Worm (Caenorhabditis elegans): Measurements from ENCODE around the gene fkh-9.

The fkh-9 gene

ce11 chrX:3826172-3826571 is 591 bp downstream of the fkh-9 start:
- TF ChIP-seq dve-1 (tag; optimal IDR thresholded peaks at IDR 0.05; ENCODE audit: insufficient read depth) (peak; percentile 28), hlh-30 (tag; optimal IDR thresholded peaks at IDR 0.05; ENCODE audit: insufficient read depth) (peak; percentile 16), mep-1 (tag; optimal IDR thresholded peaks at IDR 0.05) (peak; percentile 21), nhr-28 (tag; optimal IDR thresholded peaks at IDR 0.05) (peak; percentile 32), ceh-82 (tag; optimal IDR thresholded peaks at IDR 0.05) (no peak), php-3 (GFP tag; IDR thresholded peaks at IDR 0.05) (0 out of 2 replicates have a peak, but pooled peaks have one; percentile 30), nhr-6 (tag; optimal IDR thresholded peaks at IDR 0.05) (peak; percentile 44), pha-4 (GFP tag; IDR thresholded peaks at IDR 0.05) (peak; percentile 28; the same call in 1 of the 2 replicates), pha-4 (tag; optimal IDR thresholded peaks at IDR 0.05) (peak; percentile 21), daf-16 (GFP tag; optimal IDR thresholded peaks at IDR 0.05) (peak in 1 of 2 experiments; percentile 11), daf-16 (tag; optimal IDR thresholded peaks at IDR 0.05) (peak; percentile 95), hlh-11 (tag; optimal IDR thresholded peaks at IDR 0.05) (peak; percentile 38), mdl-1 (tag; optimal IDR thresholded peaks at IDR 0.05) (peak in 1 of 2 experiments; percentile 8), lir-3 (tag; optimal IDR thresholded peaks at IDR 0.05) (no peak), lim-7 (GFP tag; IDR thresholded peaks at IDR 0.05) (no peak)

- TF ChIP-seq T20F7.1 (GFP tag; optimal IDR thresholded peaks at IDR 0.05) = peak; percentile 30
- TF ChIP-seq daf-16 (GFP tag; optimal IDR thresholded peaks at IDR 0.05) = no peak
- peak; percentile 49 for TF ChIP-seq daf-16 (tag; optimal IDR thresholded peaks at IDR 0.05)
- peak; percentile 32 for TF ChIP-seq nhr-28 (tag; optimal IDR thresholded peaks at IDR 0.05)
- TF ChIP-seq zip-2 (tag; optimal IDR thresholded peaks at IDR 0.05) = no peak
- TF ChIP-seq dve-1 (tag; optimal IDR thresholded peaks at IDR 0.05; ENCODE audit: insufficient read depth) = peak; percentile 50
- peak; percentile 63 for TF ChIP-seq pqm-1 (tag; optimal IDR thresholded peaks at IDR 0.05)
- TF ChIP-seq nhr-25 (tag; optimal IDR thresholded peaks at IDR 0.05; ENCODE audit: borderline replicate concordance, insufficient read depth) = no peak
- TF ChIP-seq pha-4 (GFP tag; IDR thresholded peaks at IDR 0.05) = 0 out of 2 replicates have a peak, but pooled peaks have one; percentile 9
- no peak for TF ChIP-seq pha-4 (tag; optimal IDR thresholded peaks at IDR 0.05)
- no peak for TF ChIP-seq spr-3 (GFP tag; optimal IDR thresholded peaks at IDR 0.05)
- TF ChIP-seq unc-62 (GFP tag; optimal IDR thresholded peaks at IDR 0.05 in 1 of 2) = peak in 1 of 2 experiments; percentile 95
- TF ChIP-seq unc-62 (tag; optimal IDR thresholded peaks at IDR 0.05) = no peak
- TF ChIP-seq nhr-77 (tag; optimal IDR thresholded peaks at IDR 0.05) = peak; percentile 60
- peak in 1 of 2 experiments; percentile 2 for TF ChIP-seq lsy-2 (tag; optimal IDR thresholded peaks at IDR 0.05)
- peak; percentile 73 for TF ChIP-seq dmd-6 (GFP tag; IDR thresholded peaks at IDR 0.05)
These were observed 1.7 kb downstream of the fkh-9 start for ce11 chrX:3824907-3825689.

ce11 chrX:3824443-3824842 is 2.3 kb downstream of the fkh-9 start:
- TF ChIP-seq aha-1 (tag) (peak; percentile 8), pha-4 (GFP tag; IDR thresholded peaks at IDR 0.05) (peak; percentile 13), pha-4 (tag; optimal IDR thresholded peaks at IDR 0.05) (no peak), zfp-2 (tag; optimal IDR thresholded peaks at IDR 0.05) (no peak), fos-1 (tag; optimal IDR thresholded peaks at IDR 0.05) (no peak), Y5F2A.4 (GFP tag; optimal IDR thresholded peaks at IDR 0.05) (no peak), mxl-2 (GFP tag; conservative IDR thresholded peaks at IDR 0.05) (0 out of 2 replicates have a peak, but pooled peaks have one; percentile 21), dve-1 (tag; optimal IDR thresholded peaks at IDR 0.05; ENCODE audit: insufficient read depth) (no peak), T20F7.1 (GFP tag; optimal IDR thresholded peaks at IDR 0.05) (no peak), egl-43 (GFP tag; IDR thresholded peaks at IDR 0.05) (0 out of 2 replicates have a peak, but pooled peaks have one; percentile 40), mxl-3 (GFP tag; optimal IDR thresholded peaks at IDR 0.05) (peak; percentile 83), lin-29 (GFP tag; IDR thresholded peaks at IDR 0.05) (peak; percentile 47; the same call in 1 of the 2 replicates), nhr-48 (tag; optimal IDR thresholded peaks at IDR 0.05) (peak; percentile 2), mes-2 (tag; optimal IDR thresholded peaks at IDR 0.05; ENCODE audit: poor library complexity, severe bottlenecking) (no peak), ZK546.5 (tag; optimal IDR thresholded peaks at IDR 0.05) (no peak), madf-9 (GFP tag; conservative IDR thresholded peaks at IDR 0.05) (peak; percentile 71; the same call in 1 of the 2 replicates), mdt-29 (GFP tag; IDR thresholded peaks at IDR 0.05) (no peak), spr-3 (GFP tag; optimal IDR thresholded peaks at IDR 0.05) (no peak), set-16 (GFP tag; IDR thresholded peaks at IDR 0.05) (peak; percentile 74), daf-8 (GFP tag; IDR thresholded peaks at IDR 0.05) (no peak)
